Worm (Caenorhabditis elegans) whole organism, L4 larva: ENCODE measurements around the gene ttll-4.

Experiments used
- D1046.2 ChIP-seq: fragments of 200-800 bp; sonication (Bioruptor generic); IDR thresholded peaks from 2 replicates; pipeline ENCODE4 v1.3.6; 2022; ENCODE audit warnings: missing genetic modification characterization, missing compliant biosample characterization
- F37D6.2 ChIP-seq: sonication (generic microtip); optimal IDR thresholded peaks from 2 replicates; lab custom pipeline; 2016; ENCODE audit warnings: mild to moderate bottlenecking, missing genetic modification characterization, missing compliant biosample characterization
- F49E8.2 ChIP-seq: sonication (generic microtip); optimal IDR thresholded peaks from 2 replicates; lab custom pipeline; 2016; ENCODE audit warnings: missing compliant biosample characterization, mild to moderate bottlenecking, missing genetic modification characterization, borderline replicate concordance
- R02D3.7 ChIP-seq: fragments of 150-350 bp; sonication (generic microtip); optimal IDR thresholded peaks from 3 replicates; lab custom pipeline; 2014; ENCODE audit warnings: missing biosample characterization, missing genetic modification characterization
- T20F7.1 ChIP-seq: fragments of 200-800 bp; sonication (Bioruptor generic); optimal IDR thresholded peaks from 2 replicates; lab custom pipeline; 2018; ENCODE audit warnings: mild to moderate bottlenecking, missing genetic modification characterization, missing compliant biosample characterization
- Y105C5A.15 ChIP-seq: fragments of 200-800 bp; sonication (Bioruptor generic); IDR thresholded peaks from 2 replicates; pipeline ENCODE4 v1.3.6; 2022; ENCODE audit warnings: missing genetic modification characterization, missing compliant biosample characterization
- Y5F2A.4 ChIP-seq: fragments of 200-800 bp; sonication (Bioruptor generic); optimal IDR thresholded peaks from 2 replicates; lab custom pipeline; 2018; ENCODE audit warnings: mild to moderate bottlenecking, missing genetic modification characterization, missing compliant biosample characterization
- aha-1 ChIP-seq: fragments of 150-350 bp; peaks from one replicate; lab custom pipeline; 2014; ENCODE audit warnings: missing biosample characterization, missing genetic modification characterization
- ceh-20 ChIP-seq: fragments of 200-800 bp; sonication (Bioruptor generic); IDR thresholded peaks from 2 replicates; pipeline ENCODE4 v1.3.6; 2022; ENCODE audit warnings: missing genetic modification reagents, missing genetic modification characterization, missing compliant biosample characterization
- ceh-28 ChIP-seq: fragments of 150-350 bp; optimal IDR thresholded peaks from 2 replicates; lab custom pipeline; 2014; ENCODE audit warnings: missing biosample characterization, missing genetic modification reagents, missing genetic modification characterization
- ceh-62 ChIP-seq: sonication (generic microtip); optimal IDR thresholded peaks from 2 replicates; lab custom pipeline; 2017; ENCODE audit warnings: missing biosample characterization, missing genetic modification characterization
- ces-1 ChIP-seq: fragments of 150-350 bp; sonication (generic microtip); optimal IDR thresholded peaks from 4 replicates; lab custom pipeline; 2014; ENCODE audit warnings: missing biosample characterization, missing genetic modification reagents, missing genetic modification characterization
- cey-2 ChIP-seq: sonication (generic microtip); optimal IDR thresholded peaks from 3 replicates; lab custom pipeline; 2017; ENCODE audit warnings: missing genetic modification characterization, mild to moderate bottlenecking, missing compliant biosample characterization, antibody characterized with exemption, borderline replicate concordance; ENCODE audit not compliant: insufficient read depth
- ctbp-1 ChIP-seq: fragments of 200-800 bp; sonication (Bioruptor generic); IDR thresholded peaks from 2 replicates; pipeline ENCODE4 v1.3.6; 2022; ENCODE audit warnings: missing genetic modification reagents, missing genetic modification characterization, missing compliant biosample characterization
- daf-16 ChIP-seq, 3 experiments: sonication (generic microtip); optimal IDR thresholded peaks; 2 replicates each; lab custom pipeline; 2016 to 2017; ENCODE audit warnings: missing genetic modification characterization in 3 of 3, missing genetic modification reagents in 3 of 3, mild to moderate bottlenecking in 2 of 3, missing compliant biosample characterization in 2 of 3, missing biosample characterization in 1 of 3, moderate library complexity in 1 of 3
- dmd-6 ChIP-seq: fragments of 200-800 bp; sonication (Bioruptor generic); IDR thresholded peaks from 2 replicates; pipeline ENCODE4 v1.3.6; 2022; ENCODE audit warnings: missing genetic modification reagents, missing genetic modification characterization, missing compliant biosample characterization
- dpl-1 ChIP-seq: fragments of 150-350 bp; optimal IDR thresholded peaks from 2 replicates; lab custom pipeline; 2014; ENCODE audit warnings: missing biosample characterization, missing genetic modification reagents, missing genetic modification characterization
- dve-1 ChIP-seq: sonication (generic microtip); optimal IDR thresholded peaks from 2 replicates; lab custom pipeline; 2017; ENCODE audit warnings: antibody characterized with exemption, mild to moderate bottlenecking, missing genetic modification characterization, missing compliant biosample characterization; ENCODE audit not compliant: insufficient read depth
- hlh-11 ChIP-seq: fragments of 200-800 bp; sonication (Bioruptor generic); optimal IDR thresholded peaks from 2 replicates; lab custom pipeline; 2018; ENCODE audit warnings: mild to moderate bottlenecking, missing genetic modification characterization, missing compliant biosample characterization
- hmg-1.1 ChIP-seq: fragments of 200-800 bp; sonication (Bioruptor generic); IDR thresholded peaks from 2 replicates; pipeline ENCODE4 v1.3.6; 2022; ENCODE audit warnings: missing genetic modification reagents, missing genetic modification characterization, missing compliant biosample characterization
- lin-15B ChIP-seq: fragments of 150-350 bp; sonication (generic microtip); optimal IDR thresholded peaks from 3 replicates; lab custom pipeline; 2014; ENCODE audit warnings: missing biosample characterization, missing genetic modification characterization
- lin-29 ChIP-seq: fragments of 200-800 bp; sonication (Bioruptor generic); IDR thresholded peaks from 2 replicates; pipeline ENCODE4 v1.3.6; 2022; ENCODE audit warnings: missing genetic modification reagents, missing genetic modification characterization, missing compliant biosample characterization
- lin-38 ChIP-seq: fragments of 200-800 bp; sonication (Bioruptor generic); IDR thresholded peaks from 2 replicates; pipeline ENCODE4 v1.3.6; 2022; ENCODE audit warnings: missing genetic modification reagents, missing genetic modification characterization, missing compliant biosample characterization
- lir-3 ChIP-seq: sonication (generic microtip); optimal IDR thresholded peaks from 2 replicates; lab custom pipeline; 2016; ENCODE audit warnings: mild to moderate bottlenecking, missing genetic modification characterization, missing compliant biosample characterization
- lsy-2 ChIP-seq, 2 experiments: fragments of 150-350 bp in 1 of 2; sonication (generic microtip) in 1 of 2; optimal IDR thresholded peaks; 2 replicates each; lab custom pipeline; 2014 to 2017; ENCODE audit warnings: missing biosample characterization in 2 of 2, missing genetic modification characterization in 2 of 2
- mdl-1 ChIP-seq, 2 experiments: fragments of 150-350 bp in 1 of 2; sonication (generic microtip) in 1 of 2; optimal IDR thresholded peaks; 2 replicates each; lab custom pipeline; 2014 to 2017; ENCODE audit warnings: missing biosample characterization in 2 of 2, missing genetic modification characterization in 2 of 2
- mdt-29 ChIP-seq: fragments of 200-800 bp; sonication (Bioruptor generic); IDR thresholded peaks from 2 replicates; pipeline ENCODE4 v1.3.6; 2022; ENCODE audit warnings: missing genetic modification reagents, missing genetic modification characterization, missing compliant biosample characterization
- mep-1 ChIP-seq: fragments of 150-350 bp; sonication (generic microtip); optimal IDR thresholded peaks from 3 replicates; lab custom pipeline; 2014; ENCODE audit warnings: missing biosample characterization, missing genetic modification characterization
- mes-2 ChIP-seq: sonication (generic microtip); optimal IDR thresholded peaks from 2 replicates; lab custom pipeline; 2016; ENCODE audit warnings: missing genotype, mild to moderate bottlenecking, missing genetic modification characterization, missing compliant biosample characterization; ENCODE audit not compliant: poor library complexity, severe bottlenecking
- nhr-11 ChIP-seq: fragments of 150-350 bp; optimal IDR thresholded peaks from 2 replicates; lab custom pipeline; 2014; ENCODE audit warnings: missing biosample characterization, missing genetic modification characterization
- nhr-28 ChIP-seq: fragments of 150-350 bp; optimal IDR thresholded peaks from 2 replicates; lab custom pipeline; 2014; ENCODE audit warnings: missing biosample characterization, missing genetic modification characterization
- nhr-41 ChIP-seq: fragments of 200-800 bp; sonication (Bioruptor generic); IDR thresholded peaks from 2 replicates; pipeline ENCODE4 v1.3.6; 2022; ENCODE audit warnings: missing genetic modification reagents, missing genetic modification characterization, missing compliant biosample characterization
- nhr-48 ChIP-seq: sonication (generic microtip); optimal IDR thresholded peaks from 2 replicates; lab custom pipeline; 2016; ENCODE audit warnings: mild to moderate bottlenecking, missing genetic modification characterization, missing compliant biosample characterization
- rbr-2 ChIP-seq: sonication (generic microtip); optimal IDR thresholded peaks from 2 replicates; lab custom pipeline; 2016; ENCODE audit warnings: missing genotype, missing genetic modification characterization, missing compliant biosample characterization
- tra-1 ChIP-seq: fragments of 200-800 bp; sonication (Bioruptor generic); IDR thresholded peaks from 2 replicates; pipeline ENCODE4 v1.3.6; 2022; ENCODE audit warnings: missing genetic modification reagents, missing genetic modification characterization, missing compliant biosample characterization
- unc-130 ChIP-seq: sonication (generic microtip); optimal IDR thresholded peaks from 2 replicates; lab custom pipeline; 2016; ENCODE audit warnings: missing genetic modification reagents, missing genetic modification characterization, missing compliant biosample characterization
- unc-39 ChIP-seq: sonication (generic microtip); optimal IDR thresholded peaks from 2 replicates; lab custom pipeline; 2017; ENCODE audit warnings: missing biosample characterization, missing genetic modification characterization
- vab-7 ChIP-seq: fragments of 200-800 bp; sonication (Bioruptor generic); IDR thresholded peaks from 2 replicates; pipeline ENCODE4 v1.3.6; 2022; ENCODE audit warnings: missing genetic modification reagents, missing genetic modification characterization, missing compliant biosample characterization
- zfp-3 ChIP-seq: fragments of 200-800 bp; sonication (Bioruptor generic); conservative IDR thresholded peaks from 2 replicates; pipeline ENCODE4 v1.3.6; 2022; ENCODE audit warnings: missing genetic modification reagents, missing genetic modification characterization, missing compliant biosample characterization
- zip-11 ChIP-seq: fragments of 200-800 bp; sonication (Bioruptor generic); IDR thresholded peaks from 2 replicates; pipeline ENCODE4 v1.3.6; 2022; ENCODE audit warnings: missing genetic modification characterization, missing compliant biosample characterization
- zip-2 ChIP-seq: fragments of 150-350 bp; optimal IDR thresholded peaks from 2 replicates; lab custom pipeline; 2014; ENCODE audit warnings: missing biosample characterization, missing genetic modification characterization
- ztf-7 ChIP-seq: fragments of 150-350 bp; optimal IDR thresholded peaks from 2 replicates; lab custom pipeline; 2014; ENCODE audit warnings: missing biosample characterization, missing genetic modification characterization

The ttll-4 gene

ce11 chrIII:10120076-10120831 is 3.7 kb upstream of the ttll-4 start, which contains the start of the genes gtf-2H3 and ham-3:
TSS of gene gtf-2H3 (minus strand) at chrIII:10120148.
TSS of gene ham-3 (plus strand) at chrIII:10120781.
- peak; percentile 65 for TF ChIP-seq ceh-28
- TF ChIP-seq mes-2 = peak; percentile 65
- no peak for TF ChIP-seq ctbp-1 (GFP tag; lab: Robert Waterston, UW)
- TF ChIP-seq Y5F2A.4 = no peak
- no peak for TF ChIP-seq lin-29 (GFP tag; lab: Robert Waterston, UW)
- no peak for TF ChIP-seq cey-2 (tag; lab: Kevin White, UChicago)
- no peak for TF ChIP-seq unc-39 (tag; lab: Kevin White, UChicago)
- peak in 1 of 2 experiments; percentile 25 for TF ChIP-seq lsy-2 (tag; optimal IDR thresholded peaks at IDR 0.05; lab: Kevin White, UChicago)

ce11 chrIII:10126375-10126774 is 2.4 kb downstream of the ttll-4 start:
- peak; percentile 20 for TF ChIP-seq dve-1 (tag; lab: Kevin White, UChicago)
- TF ChIP-seq lir-3 (tag; lab: Kevin White, UChicago) = no peak
- peak; percentile 11 for TF ChIP-seq aha-1 (tag; lab: Kevin White, UChicago)
- TF ChIP-seq nhr-11 (tag; lab: Kevin White, UChicago) = no peak
- TF ChIP-seq ceh-20 = no peak
- TF ChIP-seq Y105C5A.15 (GFP tag; lab: Robert Waterston, UW) = no peak
- TF ChIP-seq daf-16 (GFP tag; optimal IDR thresholded peaks at IDR 0.05; lab: Kevin White, UChicago) = peak in 1 of 2 experiments; percentile 51
- peak; percentile 1 for TF ChIP-seq daf-16 (tag; optimal IDR thresholded peaks at IDR 0.05; lab: Kevin White, UChicago)
- TF ChIP-seq vab-7 (GFP tag; lab: Robert Waterston, UW) = no peak
- TF ChIP-seq hmg-1.1 (GFP tag; lab: Robert Waterston, UW) = no peak
- no peak for TF ChIP-seq lin-38 (GFP tag; lab: Robert Waterston, UW)
- no peak for TF ChIP-seq D1046.2 (GFP tag; lab: Robert Waterston, UW)
- TF ChIP-seq lsy-2 (tag; optimal IDR thresholded peaks at IDR 0.05; lab: Kevin White, UChicago) = peak in 1 of 2 experiments; percentile 23
- 0 out of 2 replicates have a peak, but pooled peaks have one; percentile 28 for TF ChIP-seq tra-1
- TF ChIP-seq nhr-28 (tag; lab: Kevin White, UChicago) = peak; percentile 33
- no peak for TF ChIP-seq T20F7.1 (GFP tag; lab: Kevin White, UChicago)
- no peak for TF ChIP-seq rbr-2 (tag; lab: Kevin White, UChicago)
- TF ChIP-seq hlh-11 (tag; lab: Kevin White, UChicago) = peak; percentile 10
- TF ChIP-seq ztf-7 (tag; lab: Kevin White, UChicago) = no peak
- TF ChIP-seq ces-1 (GFP tag; lab: Kevin White, UChicago) = no peak
- no peak for TF ChIP-seq R02D3.7 (tag; lab: Kevin White, UChicago)
- TF ChIP-seq mdt-29 (GFP tag; lab: Robert Waterston, UW) = no peak

ce11 chrIII:10132495-10133450 is 8.8 kb downstream of the ttll-4 start:
- TF ChIP-seq zfp-3 (GFP tag; lab: Robert Waterston, UW) (no peak), nhr-41 (GFP tag; lab: Robert Waterston, UW) (no peak), dve-1 (tag; lab: Kevin White, UChicago) (peak; percentile 90), dmd-6 (GFP tag; lab: Robert Waterston, UW) (peak; percentile 12; the same call in 1 of the 2 replicates), zip-2 (tag; lab: Kevin White, UChicago) (no peak), D1046.2 (GFP tag; lab: Robert Waterston, UW) (no peak), lin-15B (tag; lab: Kevin White, UChicago) (no peak), mep-1 (tag; lab: Kevin White, UChicago) (peak; percentile 44), dpl-1 (GFP tag; lab: Kevin White, UChicago) (peak; percentile 25), F37D6.2 (tag; lab: Kevin White, UChicago) (no peak), daf-16 (GFP tag; optimal IDR thresholded peaks at IDR 0.05; lab: Kevin White, UChicago) (no peak), daf-16 (tag; optimal IDR thresholded peaks at IDR 0.05; lab: Kevin White, UChicago) (peak; percentile 65), hlh-11 (tag; lab: Kevin White, UChicago) (peak; percentile 73), nhr-48 (tag; lab: Kevin White, UChicago) (no peak), Y5F2A.4 (no peak), zip-11 (no peak), unc-130 (GFP tag; lab: Kevin White, UChicago) (no peak), mdl-1 (tag; optimal IDR thresholded peaks at IDR 0.05; lab: Kevin White, UChicago) (peak in 1 of 2 experiments; percentile 29), ceh-62 (tag; lab: Kevin White, UChicago) (no peak), F49E8.2 (tag; lab: Kevin White, UChicago) (no peak), rbr-2 (tag; lab: Kevin White, UChicago) (no peak), unc-39 (tag; lab: Kevin White, UChicago) (no peak)
